Fruit fly (Drosophila melanogaster): Measurements from ENCODE around the gene Nup205.

The Nup205 gene

DNA sequence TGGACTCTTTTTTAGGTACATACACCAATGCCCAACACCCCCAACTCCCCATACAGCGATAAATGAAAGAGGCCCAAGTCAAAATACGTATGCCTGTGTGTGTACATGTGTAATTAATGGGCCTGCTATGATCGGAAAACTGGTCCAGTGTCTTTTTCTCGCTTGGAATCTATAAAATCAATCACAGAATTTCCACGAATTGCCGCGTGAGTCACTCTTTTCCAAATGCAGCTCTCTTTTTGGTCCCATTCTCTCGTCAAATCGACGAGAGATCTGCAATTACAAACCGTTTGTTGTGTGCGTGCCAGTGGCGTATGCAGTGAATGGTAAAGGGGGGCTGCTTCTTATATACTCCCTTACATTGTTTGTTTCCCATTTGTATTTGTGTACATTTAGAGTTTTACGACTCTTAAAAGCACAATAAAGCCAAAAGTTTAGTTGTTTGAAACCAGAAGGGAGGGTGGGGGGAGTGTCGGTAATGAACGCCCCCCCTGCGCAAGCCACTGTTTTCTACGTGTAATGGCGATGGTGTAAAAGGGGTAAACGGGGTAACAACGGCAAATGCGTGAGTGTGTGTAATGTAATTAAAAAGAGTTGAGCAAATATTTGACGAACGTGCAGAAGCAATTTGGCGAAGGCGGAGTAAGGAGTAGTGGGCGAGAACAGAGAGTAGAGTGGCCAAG, 5.2 kb upstream of the Nup205 start (continued):
- TF ChIP-seq sisA (GFP tag; IDR thresholded peaks at IDR 0.05) (peak; percentile 97), Asciz (GFP tag; optimal IDR thresholded peaks at IDR 0.05) (peak; percentile 76), grau (tag; optimal IDR thresholded peaks at IDR 0.05) (peak; percentile 90), CHES-1-like (GFP tag; optimal IDR thresholded peaks at IDR 0.05) (peak; percentile 95), CG6791 (GFP tag; IDR thresholded peaks at IDR 0.05; ENCODE audit: partially characterized antibody) (no peak), az2 (GFP tag; optimal IDR thresholded peaks at IDR 0.05) (peak; percentile 94), ara (GFP tag; IDR thresholded peaks at IDR 0.05) (peak; percentile 90), Awh (GFP tag; IDR thresholded peaks at IDR 0.05) (peak; percentile 95), bab2 (GFP tag; optimal IDR thresholded peaks at IDR 0.05) (peak; percentile 97), Doc2 (GFP tag; IDR thresholded peaks at IDR 0.05) (peak; percentile 85), dimm (GFP tag; IDR thresholded peaks at IDR 0.05) (peak; percentile 88), CG13775 (GFP tag; optimal IDR thresholded peaks at IDR 0.05) (peak; percentile 89), CG2129 (GFP tag; IDR thresholded peaks at IDR 0.05; ENCODE audit: partially characterized antibody) (no peak), CG6683 (GFP tag; optimal IDR thresholded peaks at IDR 0.05) (peak; percentile 87), da (GFP tag; optimal IDR thresholded peaks at IDR 0.05) (peak; percentile 93), CG11456 (GFP tag; IDR thresholded peaks at IDR 0.05) (peak; percentile 93), CG10147 (GFP tag; optimal IDR thresholded peaks at IDR 0.05) (peak; percentile 80), CG17612 (GFP tag; IDR thresholded peaks at IDR 0.05) (peak; percentile 71), her (GFP tag; optimal IDR thresholded peaks at IDR 0.05) (peak; percentile 92), NK7.1 (GFP tag; optimal IDR thresholded peaks at IDR 0.05) (peak; percentile 89), Hr78 (GFP tag; optimal IDR thresholded peaks at IDR 0.05) (peak in 1 of 2 experiments; percentile 74), caup (GFP tag; optimal IDR thresholded peaks at IDR 0.05; ENCODE audit: severe bottlenecking) (peak; percentile 91), CG10959 (GFP tag; IDR thresholded peaks at IDR 0.05) (peak; percentile 88), NC2β (GFP tag; optimal IDR thresholded peaks at IDR 0.05) (peak; percentile 90), eve (GFP tag; optimal IDR thresholded peaks at IDR 0.05) (peak in 1 of 2 experiments; percentile 47), CG7556 (GFP tag; optimal IDR thresholded peaks at IDR 0.05) (peak; percentile 90), scrt (GFP tag; optimal IDR thresholded peaks at IDR 0.05) (peak; percentile 78), wdn (GFP tag; IDR thresholded peaks at IDR 0.05) (peak; percentile 84), nau (GFP tag; optimal IDR thresholded peaks at IDR 0.05) (peak; percentile 90), Lim3 (GFP tag; IDR thresholded peaks at IDR 0.05) (peak; percentile 86), gce (GFP tag; IDR thresholded peaks at IDR 0.05) (peak; percentile 86; the same call in 2 of the 3 replicates), trem (tag; optimal IDR thresholded peaks at IDR 0.05) (peak; percentile 87), Dip3 (GFP tag; optimal IDR thresholded peaks at IDR 0.05) (peak; percentile 73), vnd (GFP tag; IDR thresholded peaks at IDR 0.05; ENCODE audit: partially characterized antibody) (no peak), psq (GFP tag; optimal IDR thresholded peaks at IDR 0.05) (peak; percentile 82), ttk (GFP tag; IDR thresholded peaks at IDR 0.05) (peak; percentile 95), CG3847 (GFP tag; IDR thresholded peaks at IDR 0.05) (peak; percentile 94), cad (GFP tag; optimal IDR thresholded peaks at IDR 0.05) (no peak), Tbp (GFP tag; optimal IDR thresholded peaks at IDR 0.05) (no peak), MBD-R2 (GFP tag; IDR thresholded peaks at IDR 0.05) (peak; percentile 76), gt (GFP tag; IDR thresholded peaks at IDR 0.05) (peak; percentile 93), HLH3B (GFP tag; IDR thresholded peaks at IDR 0.05) (peak; percentile 95), Gug (GFP tag; IDR thresholded peaks at IDR 0.05) (peak; percentile 94), dati (GFP tag; IDR thresholded peaks at IDR 0.05) (peak; percentile 85), CG2712 (tag; optimal IDR thresholded peaks at IDR 0.05) (peak; percentile 95), ase (GFP tag; IDR thresholded peaks at IDR 0.05) (peak; percentile 91), CG7357 (GFP tag; IDR thresholded peaks at IDR 0.05) (peak; percentile 89), NC2α (GFP tag; optimal IDR thresholded peaks at IDR 0.05) (peak; percentile 92), cwo (GFP tag; optimal IDR thresholded peaks at IDR 0.05) (peak; percentile 85), CG10543 (GFP tag; optimal IDR thresholded peaks at IDR 0.05) (peak; percentile 79)

Measured in whole organism, embryonic.